Worm (Caenorhabditis elegans): Measurements from ENCODE around the gene asp-13.

- TF ChIP-seq unc-130 (GFP tag; optimal IDR thresholded peaks at IDR 0.05): no peak
- TF ChIP-seq B0035.1 (tag; optimal IDR thresholded peaks at IDR 0.05): no peak
- TF ChIP-seq akir-1 (GFP tag; optimal IDR thresholded peaks at IDR 0.05): no peak
- no peak for TF ChIP-seq snpc-4 (GFP tag; optimal IDR thresholded peaks at IDR 0.05)
- no peak for TF ChIP-seq snpc-4 (tag; optimal IDR thresholded peaks at IDR 0.05)
- no peak for TF ChIP-seq madf-6 (GFP tag; IDR thresholded peaks at IDR 0.05)
- TF ChIP-seq attf-3 (GFP tag; conservative IDR thresholded peaks at IDR 0.05): no peak
- no peak for TF ChIP-seq F23B12.7 (tag; optimal IDR thresholded peaks at IDR 0.05; ENCODE audit: insufficient read depth)
- TF ChIP-seq ztf-22 (GFP tag; optimal IDR thresholded peaks at IDR 0.05): no peak
- no peak for TF ChIP-seq C17E4.6 (GFP tag; IDR thresholded peaks at IDR 0.05)
- no peak for TF ChIP-seq lag-1 (GFP tag; IDR thresholded peaks at IDR 0.05)
- no peak for TF ChIP-seq pha-4 (tag; optimal IDR thresholded peaks at IDR 0.05)
- no peak for TF ChIP-seq B0336.3 (GFP tag; IDR thresholded peaks at IDR 0.05)
Observed at ce11 chrV:8635575-8635974, 7.4 kb downstream of the asp-13 start, which contains the start of gene oac-29.

All from whole organism, young adult.